Fruit fly (Drosophila melanogaster): Measurements from ENCODE around the gene CG31835.

Gene CG31835

DNA sequence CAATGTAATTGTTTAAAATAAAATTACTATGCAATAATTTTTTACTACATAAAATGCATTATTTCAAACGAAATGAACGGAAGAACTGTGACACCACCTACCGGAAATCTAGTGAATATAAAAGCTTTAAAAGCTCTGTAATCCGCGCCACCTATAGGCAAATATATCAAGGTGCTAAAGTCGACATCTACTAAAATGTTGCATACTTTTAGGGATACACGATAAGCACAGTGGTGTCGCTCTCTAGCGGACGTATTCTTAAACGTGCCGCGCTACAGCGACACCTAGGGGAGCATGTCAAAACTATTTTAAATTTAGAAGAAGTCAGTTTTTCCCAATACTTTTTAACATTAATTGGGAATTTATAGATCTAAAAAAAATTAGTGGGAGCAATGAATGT, 29.4 kb upstream of the CG31835 start (continued):
- TF ChIP-seq CG34224 (GFP tag; IDR thresholded peaks at IDR 0.05; ENCODE audit: partially characterized antibody): no peak
- peak; percentile 66 for TF ChIP-seq CG9817 (tag; optimal IDR thresholded peaks at IDR 0.05)
- TF ChIP-seq dmrt11E (tag; optimal IDR thresholded peaks at IDR 0.05): peak; percentile 61
- no peak for TF ChIP-seq Gsc (GFP tag; IDR thresholded peaks at IDR 0.05)
- peak; percentile 13 for TF ChIP-seq oc (tag; optimal IDR thresholded peaks at IDR 0.05)
- TF ChIP-seq Dip2 (GFP tag; IDR thresholded peaks at IDR 0.05): peak; percentile 60
- no peak for TF ChIP-seq Sin3A (optimal IDR thresholded peaks at IDR 0.05)
- peak; percentile 71 for TF ChIP-seq CG11504 (tag; optimal IDR thresholded peaks at IDR 0.05)
- peak; percentile 73 for TF ChIP-seq slbo (GFP tag; IDR thresholded peaks at IDR 0.05)
- TF ChIP-seq Dll (GFP tag; IDR thresholded peaks at IDR 0.05; ENCODE audit: partially characterized antibody): no peak
- peak; percentile 31 for TF ChIP-seq CG5180 (GFP tag; optimal IDR thresholded peaks at IDR 0.05)
- peak; percentile 66 for TF ChIP-seq CG2120 (GFP tag; optimal IDR thresholded peaks at IDR 0.05)
- TF ChIP-seq CG8478 (optimal IDR thresholded peaks at IDR 0.05): no peak
- TF ChIP-seq Dad (GFP tag; optimal IDR thresholded peaks at IDR 0.05): peak; percentile 83
- peak; percentile 21 for TF ChIP-seq CG6854 (GFP tag; optimal IDR thresholded peaks at IDR 0.05)
- TF ChIP-seq Nf-YA (GFP tag; IDR thresholded peaks at IDR 0.05): peak; percentile 42; the same call in 1 of the 2 replicates
- peak; percentile 31 for TF ChIP-seq unpg (GFP tag; optimal IDR thresholded peaks at IDR 0.05)
- TF ChIP-seq CG34376 (GFP tag; optimal IDR thresholded peaks at IDR 0.05): peak; percentile 16
- peak; percentile 97 for TF ChIP-seq CG11456 (GFP tag; IDR thresholded peaks at IDR 0.05)
- peak; percentile 50; the same call in 1 of the 2 replicates for TF ChIP-seq wdn (GFP tag; IDR thresholded peaks at IDR 0.05)
- peak; percentile 77 for TF ChIP-seq CG17359 (tag; optimal IDR thresholded peaks at IDR 0.05)
- TF ChIP-seq CG31365 (tag; optimal IDR thresholded peaks at IDR 0.05): peak; percentile 66
- TF ChIP-seq nerfin-2 (GFP tag; IDR thresholded peaks at IDR 0.05; ENCODE audit: partially characterized antibody): no peak
- no peak for TF ChIP-seq CG8388 (GFP tag; optimal IDR thresholded peaks at IDR 0.05)
- peak; percentile 43; the same call in 1 of the 3 replicates for TF ChIP-seq sr (GFP tag; IDR thresholded peaks at IDR 0.05)
- peak; percentile 57 for TF ChIP-seq CG14667 (GFP tag; IDR thresholded peaks at IDR 0.05)
- peak; percentile 65 for TF ChIP-seq CG17912 (GFP tag; optimal IDR thresholded peaks at IDR 0.05)
- peak; percentile 45 for TF ChIP-seq CG17802 (tag; optimal IDR thresholded peaks at IDR 0.05)
- TF ChIP-seq CG10366 (GFP tag; IDR thresholded peaks at IDR 0.05): no peak; the same call in 1 of the 2 replicates
- peak; percentile 56 for TF ChIP-seq HLHmδ (GFP tag; optimal IDR thresholded peaks at IDR 0.05)
- no peak for TF ChIP-seq jigr1 (GFP tag; IDR thresholded peaks at IDR 0.05)
- TF ChIP-seq CG1529 (GFP tag; optimal IDR thresholded peaks at IDR 0.05): no peak
- TF ChIP-seq CG8765 (GFP tag; IDR thresholded peaks at IDR 0.05): peak; percentile 42; the same call in 1 of the 2 replicates
- TF ChIP-seq knrl (GFP tag; IDR thresholded peaks at IDR 0.05; ENCODE audit: partially characterized antibody): peak; percentile 37; the same call in 1 of the 3 replicates
- no peak for TF ChIP-seq CG3995 (GFP tag; optimal IDR thresholded peaks at IDR 0.05)
- peak; percentile 36 for TF ChIP-seq CG10462 (GFP tag; optimal IDR thresholded peaks at IDR 0.05)
- peak; percentile 46 for TF ChIP-seq Dip3 (GFP tag; optimal IDR thresholded peaks at IDR 0.05)
- peak; percentile 61 for TF ChIP-seq Fer1 (GFP tag; optimal IDR thresholded peaks at IDR 0.05)
- no peak for TF ChIP-seq CG15479 (GFP tag; optimal IDR thresholded peaks at IDR 0.05)
- TF ChIP-seq CG13624 (GFP tag; optimal IDR thresholded peaks at IDR 0.05): peak; percentile 76
- TF ChIP-seq trh (GFP tag; optimal IDR thresholded peaks at IDR 0.05): peak; percentile 32
- TF ChIP-seq tup (GFP tag; optimal IDR thresholded peaks at IDR 0.05): no peak
- TF ChIP-seq HmgZ (tag; optimal IDR thresholded peaks at IDR 0.05): peak; percentile 74
- peak; percentile 62 for TF ChIP-seq CG15601 (tag; optimal IDR thresholded peaks at IDR 0.05)
- peak; percentile 97 for TF ChIP-seq Med (GFP tag)
- TF ChIP-seq pnt (GFP tag; optimal IDR thresholded peaks at IDR 0.05): peak; percentile 78
- peak; percentile 59 for TF ChIP-seq NK7.1 (GFP tag; optimal IDR thresholded peaks at IDR 0.05)
- TF ChIP-seq corto (GFP tag; optimal IDR thresholded peaks at IDR 0.05): no peak
- TF ChIP-seq CG1233 (GFP tag; optimal IDR thresholded peaks at IDR 0.05): peak; percentile 77
- TF ChIP-seq rib (GFP tag; IDR thresholded peaks at IDR 0.05): 0 out of 2 replicates have a peak, but pooled peaks have one; percentile 41
- TF ChIP-seq org-1 (GFP tag; optimal IDR thresholded peaks at IDR 0.05): no peak
